Fruit fly (Drosophila melanogaster): Measurements from ENCODE around the gene CG5114.

DNA sequence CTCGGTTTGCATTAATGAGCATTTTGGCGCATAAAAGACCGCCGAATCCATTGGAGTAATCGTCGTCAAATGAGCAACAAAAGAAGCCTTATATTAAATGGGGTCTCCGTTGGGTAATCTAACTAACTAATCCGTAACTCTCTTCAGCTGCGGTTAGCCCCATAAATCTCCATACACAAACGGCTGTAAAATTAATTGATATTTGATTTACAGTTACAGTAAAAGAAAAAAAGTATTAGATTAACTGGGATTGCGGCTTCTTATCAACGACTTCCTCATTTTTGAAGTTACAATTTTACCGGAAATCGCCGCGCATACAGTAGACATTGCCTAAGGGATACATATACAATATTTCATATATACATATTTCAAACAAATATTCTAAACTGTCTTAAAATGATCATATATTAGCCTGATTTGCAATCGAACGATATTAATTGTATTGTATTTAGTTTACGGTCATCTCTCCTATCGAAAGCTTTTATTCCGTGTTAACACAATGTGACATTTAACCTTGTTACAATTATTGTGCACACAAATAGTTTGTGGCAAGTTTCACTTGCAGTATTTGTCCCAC, 3.8 kb downstream of the CG5114 start:
- TF ChIP-seq insv (optimal IDR thresholded peaks at IDR 0.05) (no peak), ttk (optimal IDR thresholded peaks at IDR 0.05) (no peak)
